Fruit fly (Drosophila melanogaster) whole organism, embryonic: ENCODE measurements around the gene dyw.

Source experiments
- Adf1 ChIP-seq: fragments of 200-800 bp; sonication (Bioruptor generic); IDR thresholded peaks from 2 replicates; pipeline ENCODE4 v1.3.6; 2022; ENCODE audit warnings: missing biosample characterization, missing genetic modification characterization
- Atf-2 ChIP-seq: fragments of 200-800 bp; sonication (Bioruptor generic); optimal IDR thresholded peaks from 2 replicates; lab custom pipeline; 2016; ENCODE audit warnings: missing biosample characterization, missing genetic modification characterization
- BtbVII ChIP-seq: fragments of 200-800 bp; sonication (Bioruptor generic); optimal IDR thresholded peaks from 3 replicates; lab custom pipeline; 2017; ENCODE audit warnings: missing biosample characterization, mild to moderate bottlenecking, missing genetic modification characterization
- CG10366 ChIP-seq: fragments of 200-800 bp; sonication (Bioruptor generic); IDR thresholded peaks from 2 replicates; pipeline ENCODE4 v1.3.6; 2022; ENCODE audit warnings: missing biosample characterization, missing genetic modification characterization
- CG13296 ChIP-seq: fragments of 200-800 bp; sonication (Bioruptor generic); optimal IDR thresholded peaks from 3 replicates; lab custom pipeline; 2018; ENCODE audit warnings: missing biosample characterization, mild to moderate bottlenecking, missing genetic modification characterization
- CG15514 ChIP-seq: fragments of 200-800 bp; sonication (Bioruptor generic); optimal IDR thresholded peaks from 3 replicates; lab custom pipeline; 2017; ENCODE audit warnings: missing biosample characterization, missing genetic modification characterization, mild to moderate bottlenecking, moderate library complexity, missing genetic modification reagents
- CG17385 ChIP-seq: fragments of 200-800 bp; sonication (Bioruptor generic); optimal IDR thresholded peaks from 3 replicates; lab custom pipeline; 2018; ENCODE audit warnings: missing biosample characterization, mild to moderate bottlenecking, missing genetic modification characterization
- CG2116 ChIP-seq: fragments of 200-800 bp; sonication (Bioruptor generic); optimal IDR thresholded peaks from 3 replicates; lab custom pipeline; 2018; ENCODE audit warnings: missing biosample characterization, mild to moderate bottlenecking, missing genetic modification characterization
- CG30020 ChIP-seq: fragments of 200-800 bp; optimal IDR thresholded peaks from 2 replicates; lab custom pipeline; 2019; ENCODE audit warnings: missing biosample characterization, mild to moderate bottlenecking, missing genetic modification characterization, moderate library complexity
- CG31224 ChIP-seq: fragments of 200-800 bp; sonication (Bioruptor generic); IDR thresholded peaks from 2 replicates; pipeline ENCODE4 v1.3.6; 2022; ENCODE audit warnings: missing biosample characterization, missing genetic modification characterization
- CG34224 ChIP-seq: fragments of 200-800 bp; sonication (Bioruptor generic); IDR thresholded peaks from 3 replicates; pipeline ENCODE4 v1.3.6; 2022; ENCODE audit warnings: missing biosample characterization, missing genetic modification characterization; ENCODE audit not compliant: partially characterized antibody
- CG3838 ChIP-seq: fragments of 200-800 bp; sonication (Bioruptor generic); optimal IDR thresholded peaks from 3 replicates; lab custom pipeline; 2016; ENCODE audit warnings: missing biosample characterization, missing genetic modification characterization
- CG4328 ChIP-seq: fragments of 200-800 bp; sonication (Bioruptor generic); optimal IDR thresholded peaks from 3 replicates; lab custom pipeline; 2017; ENCODE audit warnings: missing biosample characterization, missing genetic modification reagents, missing genetic modification characterization
- CG6254 ChIP-seq: fragments of 200-800 bp; sonication (Bioruptor generic); optimal IDR thresholded peaks from 3 replicates; lab custom pipeline; 2017; ENCODE audit warnings: mild to moderate bottlenecking, missing biosample characterization, missing genetic modification reagents, missing genetic modification characterization
- CG6813 ChIP-seq: fragments of 200-800 bp; sonication (Bioruptor generic); optimal IDR thresholded peaks from 2 replicates; lab custom pipeline; 2017; ENCODE audit warnings: missing biosample characterization, missing genetic modification characterization, mild to moderate bottlenecking, moderate library complexity, missing genetic modification reagents
- CHES-1-like ChIP-seq: fragments of 200-800 bp; sonication (Bioruptor generic); optimal IDR thresholded peaks from 2 replicates; lab custom pipeline; 2016; ENCODE audit warnings: missing biosample characterization, missing genetic modification characterization
- Drgx ChIP-seq: fragments of 200-800 bp; sonication (Bioruptor generic); IDR thresholded peaks from 2 replicates; pipeline ENCODE4 v1.3.6; 2022; ENCODE audit warnings: missing biosample characterization, missing genetic modification characterization
- Hsf ChIP-seq: fragments of 200-800 bp; sonication (Bioruptor generic); optimal IDR thresholded peaks from 3 replicates; lab custom pipeline; 2016; ENCODE audit warnings: missing biosample characterization, missing genetic modification characterization
- Sox102F ChIP-seq: fragments of 200-800 bp; sonication (Bioruptor generic); optimal IDR thresholded peaks from 2 replicates; lab custom pipeline; 2018; ENCODE audit warnings: missing biosample characterization, mild to moderate bottlenecking, missing genetic modification characterization, moderate library complexity
- Trl ChIP-seq, 3 experiments: fragments of >200 bp in 2 of 3; fragments of 200-800 bp in 1 of 3; sonication (Bioruptor generic) in 1 of 3; optimal IDR thresholded peaks; 2 replicates in 1 of 3; 3 replicates in 2 of 3; lab custom pipeline; 2016 to 2017; ENCODE audit warnings: missing biosample characterization in 1 of 3, missing genetic modification characterization in 1 of 3
- Xbp1 ChIP-seq: fragments of 200-800 bp; sonication (Bioruptor generic); optimal IDR thresholded peaks from 3 replicates; lab custom pipeline; 2016; ENCODE audit warnings: missing biosample characterization, mild to moderate bottlenecking, missing genetic modification characterization
- abd-A ChIP-seq: fragments of 200-800 bp; sonication (Bioruptor generic); optimal IDR thresholded peaks from 3 replicates; lab custom pipeline; 2019; ENCODE audit warnings: missing biosample characterization, mild to moderate bottlenecking, missing genetic modification characterization, moderate library complexity
- cg ChIP-seq: fragments of 200-800 bp; sonication (Bioruptor generic); optimal IDR thresholded peaks from 3 replicates; lab custom pipeline; 2019; ENCODE audit warnings: missing biosample characterization, mild to moderate bottlenecking, missing genetic modification characterization, moderate library complexity
- chm ChIP-seq: fragments of 200-800 bp; sonication (Bioruptor generic); IDR thresholded peaks from 2 replicates; pipeline ENCODE4 v1.3.6; 2022; ENCODE audit warnings: missing biosample characterization, missing genetic modification characterization
- ci ChIP-seq: fragments of 200-800 bp; sonication (Bioruptor generic); IDR thresholded peaks from 3 replicates; pipeline ENCODE4 v1.3.6; 2022; ENCODE audit warnings: missing biosample characterization, missing genetic modification characterization
- croc ChIP-seq: fragments of 200-800 bp; sonication (Bioruptor generic); conservative IDR thresholded peaks from 3 replicates; pipeline ENCODE4 v1.3.6; 2022; ENCODE audit warnings: missing biosample characterization, missing genetic modification characterization
- cwo ChIP-seq: fragments of 200-800 bp; sonication (Bioruptor generic); optimal IDR thresholded peaks from 3 replicates; lab custom pipeline; 2017; ENCODE audit warnings: missing biosample characterization, missing genetic modification characterization, mild to moderate bottlenecking, moderate library complexity, missing genetic modification reagents
- dati ChIP-seq: fragments of 200-800 bp; sonication (Bioruptor generic); IDR thresholded peaks from 2 replicates; pipeline ENCODE4 v1.3.6; 2022; ENCODE audit warnings: missing biosample characterization, missing genetic modification characterization
- dmrt99B ChIP-seq: fragments of 200-800 bp; sonication (Bioruptor generic); optimal IDR thresholded peaks from 2 replicates; lab custom pipeline; 2018; ENCODE audit warnings: missing biosample characterization, mild to moderate bottlenecking, missing genetic modification characterization, moderate library complexity
- dysf ChIP-seq: fragments of 200-800 bp; sonication (Bioruptor generic); IDR thresholded peaks from 3 replicates; pipeline ENCODE4 v1.3.6; 2022; ENCODE audit warnings: missing biosample characterization, missing genetic modification characterization
- emc ChIP-seq: fragments of 200-800 bp; sonication (Bioruptor generic); optimal IDR thresholded peaks from 2 replicates; lab custom pipeline; 2016; ENCODE audit warnings: missing biosample characterization, missing genetic modification characterization
- eve ChIP-seq, 2 experiments: fragments of >200 bp; optimal IDR thresholded peaks; 2 replicates each; lab custom pipeline; 2017; ENCODE audit warnings: missing biosample characterization in 2 of 2, missing genetic modification characterization in 2 of 2
- insv ChIP-seq, 2 experiments: fragments of 200-800 bp; sonication (Bioruptor generic); optimal IDR thresholded peaks; 3 replicates each; lab custom pipeline; 2016 to 2018; ENCODE audit warnings: missing biosample characterization in 2 of 2, missing genetic modification characterization in 2 of 2
- kay ChIP-seq: fragments of 200-800 bp; sonication (Bioruptor generic); optimal IDR thresholded peaks from 2 replicates; lab custom pipeline; 2016; ENCODE audit warnings: missing biosample characterization, missing genetic modification characterization
- row ChIP-seq: fragments of 200-800 bp; sonication (Bioruptor generic); IDR thresholded peaks from 3 replicates; pipeline ENCODE4 v1.3.6; 2022; ENCODE audit warnings: missing biosample characterization, missing genetic modification characterization
- scrt ChIP-seq: fragments of 200-800 bp; sonication (Bioruptor generic); optimal IDR thresholded peaks from 2 replicates; lab custom pipeline; 2018; ENCODE audit warnings: missing biosample characterization, mild to moderate bottlenecking, missing genetic modification characterization, moderate library complexity
- sens ChIP-seq: fragments of 200-800 bp; sonication (Bioruptor generic); peaks from one replicate; lab custom pipeline; 2016; ENCODE audit warnings: missing biosample characterization, missing genetic modification characterization
- slou ChIP-seq: fragments of 200-800 bp; sonication (Bioruptor generic); optimal IDR thresholded peaks from 3 replicates; lab custom pipeline; 2016; ENCODE audit warnings: missing biosample characterization, missing genetic modification characterization
- vnd ChIP-seq: fragments of 200-800 bp; sonication (Bioruptor generic); IDR thresholded peaks from 3 replicates; pipeline ENCODE4 v1.3.6; 2022; ENCODE audit warnings: missing biosample characterization, missing genetic modification characterization; ENCODE audit not compliant: partially characterized antibody

dyw gene

DNA sequence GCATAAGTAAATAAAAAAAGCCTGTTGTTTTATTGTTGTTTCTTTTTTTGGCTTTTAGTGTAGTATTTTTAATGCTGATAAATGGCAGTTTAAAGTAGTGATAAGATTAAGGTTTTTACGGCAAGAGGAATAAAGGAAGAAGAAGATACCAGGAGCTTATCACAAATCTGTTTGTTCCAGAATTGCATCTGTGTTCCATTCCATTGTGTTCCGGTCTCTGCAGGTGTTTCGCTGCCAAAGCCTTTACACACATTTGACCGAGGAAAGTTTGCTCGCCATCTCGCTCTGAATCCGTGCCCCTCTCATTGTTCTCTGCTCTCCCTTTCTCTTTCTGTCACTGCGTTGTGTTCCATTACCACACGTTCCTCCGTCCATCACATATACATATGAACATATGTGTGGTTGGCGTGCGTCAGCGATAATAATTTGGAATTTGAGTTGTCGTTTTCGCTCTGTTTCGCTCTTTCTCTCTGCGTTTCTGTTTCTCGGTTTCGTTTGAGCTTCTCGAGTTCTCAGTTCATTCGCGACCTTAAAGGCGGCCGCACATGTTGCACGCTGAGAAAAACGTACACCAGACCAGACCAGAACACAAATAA, 35.3 kb downstream of the dyw start (continued):
- TF ChIP-seq CG3838 (no peak), Drgx (GFP tag; lab: Robert Waterston, UW) (0 out of 2 replicates have a peak, but pooled peaks have one; percentile 11), Trl (optimal IDR thresholded peaks at IDR 0.05; lab: Kevin White, UChicago) (peak; percentile 58 to 93), Trl (GFP tag; optimal IDR thresholded peaks at IDR 0.05; lab: Kevin White, UChicago) (peak; percentile 42), CG15514 (GFP tag; lab: Kevin White, UChicago) (peak; percentile 9), CG6813 (GFP tag; lab: Kevin White, UChicago) (peak; percentile 9), emc (no peak), CG13296 (GFP tag; lab: Kevin White, UChicago) (peak; percentile 35), cg (GFP tag; lab: Kevin White, UChicago) (peak; percentile 79), eve (GFP tag; optimal IDR thresholded peaks at IDR 0.05; lab: Kevin White, UChicago) (no peak), chm (GFP tag; lab: Robert Waterston, UW) (peak; percentile 24; the same call in 1 of the 2 replicates), CG4328 (GFP tag; lab: Kevin White, UChicago) (no peak), ci (GFP tag; lab: Robert Waterston, UW) (peak; percentile 60; the same call in 1 of the 3 replicates), Sox102F (GFP tag; lab: Kevin White, UChicago) (peak; percentile 69), scrt (GFP tag; lab: Kevin White, UChicago) (no peak), Adf1 (GFP tag; lab: Robert Waterston, UW) (peak; percentile 47; the same call in 1 of the 2 replicates), sens (GFP tag; lab: Kevin White, UChicago) (peak; percentile 81), BtbVII (GFP tag; lab: Kevin White, UChicago) (peak; percentile 39), vnd (GFP tag; lab: Robert Waterston, UW) (no peak), abd-A (no peak), row (peak; percentile 21; the same call in 1 of the 3 replicates), dysf (GFP tag; lab: Robert Waterston, UW) (no peak), kay (GFP tag; lab: Kevin White, UChicago) (peak; percentile 45), croc (GFP tag; lab: Robert Waterston, UW) (no peak), Hsf (no peak), CG34224 (peak; percentile 42; the same call in 1 of the 3 replicates), cwo (GFP tag; lab: Kevin White, UChicago) (peak; percentile 36), CG17385 (GFP tag; lab: Kevin White, UChicago) (peak; percentile 64), CG2116 (no peak), CG30020 (tag; lab: Kevin White, UChicago) (peak; percentile 14)

dm6 chrX:2657220-2657619, 36.5 kb downstream of the dyw start:
- TF ChIP-seq Drgx (GFP tag; lab: Robert Waterston, UW) (no peak), CG6254 (GFP tag; lab: Kevin White, UChicago) (peak; percentile 98), Atf-2 (GFP tag; lab: Kevin White, UChicago) (no peak), dmrt99B (no peak), CHES-1-like (no peak), dati (no peak), Xbp1 (GFP tag; lab: Kevin White, UChicago) (no peak), slou (no peak), dysf (GFP tag; lab: Robert Waterston, UW) (0 out of 3 replicates have a peak, but pooled peaks have one; percentile 20), CG10366 (peak; percentile 14; the same call in 1 of the 2 replicates), insv (GFP tag; optimal IDR thresholded peaks at IDR 0.05; lab: Kevin White, UChicago) (no peak), CG31224 (GFP tag; lab: Robert Waterston, UW) (no peak)
- TF ChIP-seq, all 482 proteins: peak for 3
